Fruit fly (Drosophila melanogaster) whole organism, embryonic: ENCODE measurements around the gene Acp65Aa.

Experiments
- CG6791 ChIP-seq: fragments of 200-800 bp; sonication (Bioruptor generic); IDR thresholded peaks from 3 replicates; pipeline ENCODE4 v1.3.6; 2022; ENCODE audit warnings: missing biosample characterization, missing genetic modification characterization; ENCODE audit not compliant: partially characterized antibody
- Elba2 ChIP-seq: fragments of 200-800 bp; sonication (Bioruptor generic); optimal IDR thresholded peaks from 3 replicates; lab custom pipeline; 2016; ENCODE audit warnings: missing biosample characterization, missing genetic modification characterization
- Side ChIP-seq: fragments of 200-800 bp; sonication (Bioruptor generic); optimal IDR thresholded peaks from 2 replicates; lab custom pipeline; 2016; ENCODE audit warnings: missing biosample characterization, missing genetic modification characterization
- tin ChIP-seq: fragments of 200-800 bp; sonication (Bioruptor generic); optimal IDR thresholded peaks from 3 replicates; lab custom pipeline; 2016; ENCODE audit warnings: missing biosample characterization, missing genetic modification characterization

DNA sequence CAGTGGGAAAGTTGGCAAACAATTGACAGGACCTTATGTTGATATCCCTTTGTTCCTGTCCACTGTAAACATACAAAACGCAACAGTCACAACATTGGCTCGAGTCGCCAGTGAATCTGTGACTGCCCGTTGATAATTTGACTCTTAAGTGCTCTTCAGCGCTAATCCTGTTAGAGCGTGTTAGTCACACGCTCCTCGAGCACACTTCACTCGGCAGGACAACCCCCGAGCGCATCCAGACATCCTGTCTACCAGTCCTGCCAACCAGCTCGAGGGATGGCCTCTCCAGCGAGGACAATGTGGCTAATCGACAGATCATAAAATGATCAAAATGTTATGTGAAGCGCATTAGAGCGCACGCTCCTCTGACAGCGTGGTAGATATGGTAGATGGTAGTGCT lies 48.0 kb downstream of the Acp65Aa start:
- TF ChIP-seq Side (GFP tag; lab: Kevin White, UChicago) (no peak), tin (GFP tag; lab: Kevin White, UChicago) (no peak), Elba2 (GFP tag; lab: Kevin White, UChicago) (no peak), CG6791 (GFP tag; lab: Robert Waterston, UW) (no peak)
